Comparison of ENCODE assay signal across 1 fruit fly cellular context in genomic region chr2L:3775767-3776351, dm6.
A peak's percentile ranks its signal among the peaks of the same experiment; 100 is the strongest.
TF ChIP-seq lines count a peak whose summit lies in the region.

No protein-coding gene starts in this region.

TF ChIP-seq in whole organism, embryonic, 481 proteins besides CTCF, POLR2A, EP300 and RAD21 (continued from another document and continues in another):
- TF ChIP-seq cad (GFP tag; optimal IDR thresholded peaks at IDR 0.05; lab: Kevin White, UChicago) (no peak), Sin3A (optimal IDR thresholded peaks at IDR 0.05; lab: Kevin White, UChicago) (no peak), CG10543 (GFP tag; optimal IDR thresholded peaks at IDR 0.05; lab: Kevin White, UChicago) (no peak), amos (GFP tag; IDR thresholded peaks at IDR 0.05; lab: Robert Waterston, UW; ENCODE audit: partially characterized antibody) (no peak), CG9932 (GFP tag; IDR thresholded peaks at IDR 0.05; lab: Robert Waterston, UW) (no peak), CG15696 (tag; optimal IDR thresholded peaks at IDR 0.05; lab: Kevin White, UChicago) (peak; percentile 54), so (GFP tag; IDR thresholded peaks at IDR 0.05; lab: Robert Waterston, UW) (no peak), esg (GFP tag; conservative IDR thresholded peaks at IDR 0.05; lab: Robert Waterston, UW) (no peak), H15 (GFP tag; IDR thresholded peaks at IDR 0.05; lab: Robert Waterston, UW) (0 out of 3 replicates have a peak, but pooled peaks have one; percentile 38), Antp (GFP tag; optimal IDR thresholded peaks at IDR 0.05; lab: Kevin White, UChicago) (no peak), CG3995 (GFP tag; optimal IDR thresholded peaks at IDR 0.05; lab: Kevin White, UChicago) (no peak), Ptx1 (GFP tag; IDR thresholded peaks at IDR 0.05; lab: Robert Waterston, UW) (peak; percentile 40), danr (GFP tag; IDR thresholded peaks at IDR 0.05; lab: Robert Waterston, UW) (0 out of 2 replicates have a peak, but pooled peaks have one; percentile 25), klu (GFP tag; IDR thresholded peaks at IDR 0.05; lab: Robert Waterston, UW) (0 out of 2 replicates have a peak, but pooled peaks have one; percentile 7), onecut (GFP tag; IDR thresholded peaks at IDR 0.05; lab: Robert Waterston, UW) (no peak), Sox100B (GFP tag; optimal IDR thresholded peaks at IDR 0.05; lab: Kevin White, UChicago) (peak; percentile 18), luna (GFP tag; optimal IDR thresholded peaks at IDR 0.05; lab: Kevin White, UChicago) (no peak), nom (GFP tag; optimal IDR thresholded peaks at IDR 0.05; lab: Kevin White, UChicago) (no peak), CG16863 (GFP tag; optimal IDR thresholded peaks at IDR 0.05; lab: Kevin White, UChicago) (peak; percentile 52), Sry-β (GFP tag; optimal IDR thresholded peaks at IDR 0.05; lab: Kevin White, UChicago) (no peak), Hmx (GFP tag; optimal IDR thresholded peaks at IDR 0.05; lab: Kevin White, UChicago) (no peak), Hsf (GFP tag; optimal IDR thresholded peaks at IDR 0.05; lab: Kevin White, UChicago) (peak; percentile 29), CG13287 (GFP tag; IDR thresholded peaks at IDR 0.05; lab: Robert Waterston, UW; ENCODE audit: partially characterized antibody) (no peak), CG10431 (GFP tag; optimal IDR thresholded peaks at IDR 0.05; lab: Kevin White, UChicago) (no peak), lbe (GFP tag; optimal IDR thresholded peaks at IDR 0.05; lab: Kevin White, UChicago) (no peak), PHDP (tag; optimal IDR thresholded peaks at IDR 0.05; lab: Kevin White, UChicago) (peak; percentile 19), slou (GFP tag; optimal IDR thresholded peaks at IDR 0.05; lab: Kevin White, UChicago) (no peak), CG14965 (GFP tag; optimal IDR thresholded peaks at IDR 0.05; lab: Kevin White, UChicago; ENCODE audit: borderline replicate concordance) (no peak), sna (GFP tag; IDR thresholded peaks at IDR 0.05; lab: Robert Waterston, UW; ENCODE audit: partially characterized antibody) (no peak), Fer1 (GFP tag; optimal IDR thresholded peaks at IDR 0.05; lab: Kevin White, UChicago) (no peak), sr (GFP tag; IDR thresholded peaks at IDR 0.05; lab: Robert Waterston, UW) (no peak), CG10267 (tag; optimal IDR thresholded peaks at IDR 0.05; lab: Kevin White, UChicago) (peak; percentile 52), Dll (GFP tag; IDR thresholded peaks at IDR 0.05; lab: Robert Waterston, UW; ENCODE audit: partially characterized antibody) (no peak), Taf1 (GFP tag; IDR thresholded peaks at IDR 0.05; lab: Robert Waterston, UW) (no peak), CG11398 (GFP tag; optimal IDR thresholded peaks at IDR 0.05; lab: Kevin White, UChicago) (no peak), insv (GFP tag; optimal IDR thresholded peaks at IDR 0.05; lab: Kevin White, UChicago) (no peak), E2f1 (GFP tag; IDR thresholded peaks at IDR 0.05; lab: Robert Waterston, UW) (peak; percentile 7; the same call in 1 of the 2 replicates), mirr (GFP tag; optimal IDR thresholded peaks at IDR 0.05; lab: Kevin White, UChicago) (no peak), mld (GFP tag; IDR thresholded peaks at IDR 0.05; lab: Robert Waterston, UW; ENCODE audit: partially characterized antibody) (no peak), otp (GFP tag; IDR thresholded peaks at IDR 0.05; lab: Robert Waterston, UW) (no peak; the same call in 2 of the 3 replicates), Poxn (GFP tag; IDR thresholded peaks at IDR 0.05; lab: Robert Waterston, UW) (no peak), CG10147 (GFP tag; optimal IDR thresholded peaks at IDR 0.05; lab: Kevin White, UChicago) (no peak), CG18476 (GFP tag; optimal IDR thresholded peaks at IDR 0.05; lab: Kevin White, UChicago) (peak; percentile 25), Chrac-16 (GFP tag; optimal IDR thresholded peaks at IDR 0.05; lab: Kevin White, UChicago) (peak; percentile 54), CG17568 (GFP tag; optimal IDR thresholded peaks at IDR 0.05; lab: Kevin White, UChicago) (no peak), Sry-δ (GFP tag; optimal IDR thresholded peaks at IDR 0.05; lab: Kevin White, UChicago) (no peak), CG8281 (tag; optimal IDR thresholded peaks at IDR 0.05; lab: Kevin White, UChicago) (no peak), Hr3 (GFP tag; optimal IDR thresholded peaks at IDR 0.05; lab: Kevin White, UChicago) (peak; percentile 10), peb (GFP tag; IDR thresholded peaks at IDR 0.05; lab: Robert Waterston, UW) (no peak), exex (tag; optimal IDR thresholded peaks at IDR 0.05; lab: Kevin White, UChicago) (no peak), NK7.1 (GFP tag; optimal IDR thresholded peaks at IDR 0.05; lab: Kevin White, UChicago) (no peak), CG14710 (tag; optimal IDR thresholded peaks at IDR 0.05; lab: Kevin White, UChicago) (peak; percentile 51), wek (GFP tag; optimal IDR thresholded peaks at IDR 0.05; lab: Kevin White, UChicago) (no peak), HHEX (GFP tag; optimal IDR thresholded peaks at IDR 0.05; lab: Kevin White, UChicago) (no peak), CG5180 (GFP tag; optimal IDR thresholded peaks at IDR 0.05; lab: Kevin White, UChicago) (no peak), CG14667 (GFP tag; IDR thresholded peaks at IDR 0.05; lab: Robert Waterston, UW) (peak; percentile 40), CG14441 (GFP tag; IDR thresholded peaks at IDR 0.05; lab: Robert Waterston, UW) (no peak), sisA (GFP tag; IDR thresholded peaks at IDR 0.05; lab: Robert Waterston, UW) (peak; percentile 54; the same call in 1 of the 2 replicates), CG8924 (tag; optimal IDR thresholded peaks at IDR 0.05; lab: Kevin White, UChicago) (peak; percentile 41), CG1233 (GFP tag; optimal IDR thresholded peaks at IDR 0.05; lab: Kevin White, UChicago) (no peak), Meics (GFP tag; optimal IDR thresholded peaks at IDR 0.05; lab: Kevin White, UChicago) (no peak), nmo (GFP tag; optimal IDR thresholded peaks at IDR 0.05; lab: Kevin White, UChicago) (peak; percentile 72), bab2 (GFP tag; optimal IDR thresholded peaks at IDR 0.05; lab: Kevin White, UChicago) (no peak), CG6683 (GFP tag; optimal IDR thresholded peaks at IDR 0.05; lab: Kevin White, UChicago) (no peak), Jarid2 (GFP tag; optimal IDR thresholded peaks at IDR 0.05; lab: Kevin White, UChicago) (no peak), pho (GFP tag; optimal IDR thresholded peaks at IDR 0.05; lab: Kevin White, UChicago) (no peak), Dref (GFP tag; IDR thresholded peaks at IDR 0.05; lab: Robert Waterston, UW) (no peak), Oaz (GFP tag; IDR thresholded peaks at IDR 0.05; lab: Robert Waterston, UW) (no peak), chinmo (GFP tag; IDR thresholded peaks at IDR 0.05; lab: Robert Waterston, UW; ENCODE audit: partially characterized antibody) (no peak), bowl (GFP tag; IDR thresholded peaks at IDR 0.05; lab: Robert Waterston, UW) (peak; percentile 60; the same call in 1 of the 2 replicates), Dfd (GFP tag; optimal IDR thresholded peaks at IDR 0.05; lab: Kevin White, UChicago) (no peak), salm (tag; optimal IDR thresholded peaks at IDR 0.05; lab: Kevin White, UChicago) (no peak), prd (optimal IDR thresholded peaks at IDR 0.05; lab: Kevin White, UChicago) (no peak), prd (GFP tag; IDR thresholded peaks at IDR 0.05; lab: Robert Waterston, UW) (peak; percentile 80; the same call in 2 of the 3 replicates), fu2 (GFP tag; optimal IDR thresholded peaks at IDR 0.05; lab: Kevin White, UChicago) (no peak), dm (GFP tag; optimal IDR thresholded peaks at IDR 0.05; lab: Kevin White, UChicago) (no peak), slbo (GFP tag; IDR thresholded peaks at IDR 0.05; lab: Robert Waterston, UW) (0 out of 2 replicates have a peak, but pooled peaks have one; percentile 30), p53 (GFP tag; optimal IDR thresholded peaks at IDR 0.05; lab: Kevin White, UChicago) (no peak), Elba2 (GFP tag; optimal IDR thresholded peaks at IDR 0.05; lab: Kevin White, UChicago) (no peak), CG7745 (tag; optimal IDR thresholded peaks at IDR 0.05; lab: Kevin White, UChicago) (no peak), Hr39 (optimal IDR thresholded peaks at IDR 0.05; lab: Kevin White, UChicago) (no peak), Hr78 (GFP tag; optimal IDR thresholded peaks at IDR 0.05; lab: Kevin White, UChicago) (no peak), CG30020 (tag; optimal IDR thresholded peaks at IDR 0.05; lab: Kevin White, UChicago) (no peak), stwl (tag; optimal IDR thresholded peaks at IDR 0.05; lab: Kevin White, UChicago) (no peak), Ada2b (GFP tag; IDR thresholded peaks at IDR 0.05; lab: Robert Waterston, UW) (0 out of 2 replicates have a peak, but pooled peaks have one; percentile 11), chif (GFP tag; optimal IDR thresholded peaks at IDR 0.05; lab: Kevin White, UChicago) (peak in 1 of 2 experiments; percentile 74), Fer2 (tag; optimal IDR thresholded peaks at IDR 0.05; lab: Kevin White, UChicago) (no peak), CG15073 (GFP tag; optimal IDR thresholded peaks at IDR 0.05; lab: Kevin White, UChicago) (no peak), CG30431 (GFP tag; optimal IDR thresholded peaks at IDR 0.05; lab: Kevin White, UChicago) (peak; percentile 61), CG9215 (GFP tag; IDR thresholded peaks at IDR 0.05; lab: Robert Waterston, UW) (0 out of 2 replicates have a peak, but pooled peaks have one; percentile 13), CG2202 (tag; optimal IDR thresholded peaks at IDR 0.05; lab: Kevin White, UChicago) (peak; percentile 2), shn (GFP tag; optimal IDR thresholded peaks at IDR 0.05; lab: Kevin White, UChicago) (peak; percentile 57), MTF-1 (GFP tag; optimal IDR thresholded peaks at IDR 0.05; lab: Kevin White, UChicago; ENCODE audit: borderline replicate concordance) (no peak), twi (tag; optimal IDR thresholded peaks at IDR 0.05; lab: Kevin White, UChicago) (peak; percentile 47), Nf-YB (GFP tag; optimal IDR thresholded peaks at IDR 0.05; lab: Kevin White, UChicago) (peak; percentile 23), scrt (GFP tag; optimal IDR thresholded peaks at IDR 0.05; lab: Kevin White, UChicago) (no peak), Deaf1 (tag; optimal IDR thresholded peaks at IDR 0.05; lab: Kevin White, UChicago) (no peak), ssp (GFP tag; IDR thresholded peaks at IDR 0.05; lab: Robert Waterston, UW) (0 out of 2 replicates have a peak, but pooled peaks have one; percentile 7), CG2875 (GFP tag; optimal IDR thresholded peaks at IDR 0.05; lab: Kevin White, UChicago) (peak; percentile 36), CG10366 (GFP tag; IDR thresholded peaks at IDR 0.05; lab: Robert Waterston, UW) (no peak; the same call in 1 of the 2 replicates), D (optimal IDR thresholded peaks at IDR 0.05; lab: Kevin White, UChicago) (no peak), D (GFP tag; optimal IDR thresholded peaks at IDR 0.05; lab: Kevin White, UChicago) (peak; percentile 13), CG7987 (GFP tag; optimal IDR thresholded peaks at IDR 0.05; lab: Kevin White, UChicago) (no peak), CG12236 (GFP tag; optimal IDR thresholded peaks at IDR 0.05; lab: Kevin White, UChicago) (no peak), Trl (optimal IDR thresholded peaks at IDR 0.05; lab: Kevin White, UChicago) (no peak), Trl (GFP tag; optimal IDR thresholded peaks at IDR 0.05; lab: Kevin White, UChicago) (no peak), CG31441 (GFP tag; IDR thresholded peaks at IDR 0.05; lab: Robert Waterston, UW) (no peak), Ravus (GFP tag; IDR thresholded peaks at IDR 0.05; lab: Robert Waterston, UW) (no peak), gsb-n (tag; optimal IDR thresholded peaks at IDR 0.05; lab: Kevin White, UChicago) (peak; percentile 12), Mad (GFP tag; optimal IDR thresholded peaks at IDR 0.05; lab: Kevin White, UChicago) (peak; percentile 8), CG12659 (GFP tag; optimal IDR thresholded peaks at IDR 0.05; lab: Kevin White, UChicago) (no peak), grn (GFP tag; optimal IDR thresholded peaks at IDR 0.05; lab: Kevin White, UChicago) (peak; percentile 4), CG18764 (GFP tag; optimal IDR thresholded peaks at IDR 0.05; lab: Kevin White, UChicago) (no peak), CG7963 (GFP tag; IDR thresholded peaks at IDR 0.05; lab: Robert Waterston, UW; ENCODE audit: partially characterized antibody) (no peak), Dip2 (GFP tag; IDR thresholded peaks at IDR 0.05; lab: Robert Waterston, UW) (no peak), pum (GFP tag; optimal IDR thresholded peaks at IDR 0.05; lab: Kevin White, UChicago) (peak; percentile 39), CG17912 (GFP tag; optimal IDR thresholded peaks at IDR 0.05; lab: Kevin White, UChicago) (no peak), CG12219 (GFP tag; optimal IDR thresholded peaks at IDR 0.05; lab: Kevin White, UChicago) (no peak), CG15269 (tag; optimal IDR thresholded peaks at IDR 0.05; lab: Kevin White, UChicago) (no peak), CG2120 (GFP tag; optimal IDR thresholded peaks at IDR 0.05; lab: Kevin White, UChicago) (peak; percentile 32), sens-2 (GFP tag; IDR thresholded peaks at IDR 0.05; lab: Robert Waterston, UW) (no peak), CG18599 (GFP tag; optimal IDR thresholded peaks at IDR 0.05; lab: Kevin White, UChicago) (no peak), CG4282 (GFP tag; optimal IDR thresholded peaks at IDR 0.05; lab: Kevin White, UChicago) (no peak), en (GFP tag; optimal IDR thresholded peaks at IDR 0.05; lab: Kevin White, UChicago) (no peak), nerfin-2 (GFP tag; IDR thresholded peaks at IDR 0.05; lab: Robert Waterston, UW; ENCODE audit: partially characterized antibody) (no peak), BtbVII (GFP tag; optimal IDR thresholded peaks at IDR 0.05; lab: Kevin White, UChicago) (no peak), dati (GFP tag; IDR thresholded peaks at IDR 0.05; lab: Robert Waterston, UW) (0 out of 2 replicates have a peak, but pooled peaks have one; percentile 1), CG13775 (GFP tag; optimal IDR thresholded peaks at IDR 0.05; lab: Kevin White, UChicago) (peak; percentile 58), CG2116 (GFP tag; optimal IDR thresholded peaks at IDR 0.05; lab: Kevin White, UChicago) (no peak), Xrp1 (GFP tag; IDR thresholded peaks at IDR 0.05; lab: Robert Waterston, UW) (peak; percentile 71), CrebB (tag; optimal IDR thresholded peaks at IDR 0.05; lab: Kevin White, UChicago) (no peak), CG10462 (GFP tag; optimal IDR thresholded peaks at IDR 0.05; lab: Kevin White, UChicago) (peak; percentile 38), unpg (GFP tag; optimal IDR thresholded peaks at IDR 0.05; lab: Kevin White, UChicago) (no peak), Kr (GFP tag; optimal IDR thresholded peaks at IDR 0.05; lab: Kevin White, UChicago) (no peak)
